Worm (Caenorhabditis elegans): ENCODE measurements around the gene T10H9.1.

The T10H9.1 gene

ce11 chrV:6668741-6669140 lies 19.3 kb downstream of the T10H9.1 start, which contains the start of gene str-180:
Gene str-180, minus strand, starts transcription at chrV:6668841.
- no peak for TF ChIP-seq nhr-12 (tag; optimal IDR thresholded peaks at IDR 0.05)
- TF ChIP-seq sptf-1 (tag; optimal IDR thresholded peaks at IDR 0.05), result no peak
- TF ChIP-seq tbx-8 (GFP tag; optimal IDR thresholded peaks at IDR 0.05), result no peak
- no peak for TF ChIP-seq mep-1 (tag; optimal IDR thresholded peaks at IDR 0.05)
- no peak for TF ChIP-seq hlh-1 (tag; optimal IDR thresholded peaks at IDR 0.05)

DNA sequence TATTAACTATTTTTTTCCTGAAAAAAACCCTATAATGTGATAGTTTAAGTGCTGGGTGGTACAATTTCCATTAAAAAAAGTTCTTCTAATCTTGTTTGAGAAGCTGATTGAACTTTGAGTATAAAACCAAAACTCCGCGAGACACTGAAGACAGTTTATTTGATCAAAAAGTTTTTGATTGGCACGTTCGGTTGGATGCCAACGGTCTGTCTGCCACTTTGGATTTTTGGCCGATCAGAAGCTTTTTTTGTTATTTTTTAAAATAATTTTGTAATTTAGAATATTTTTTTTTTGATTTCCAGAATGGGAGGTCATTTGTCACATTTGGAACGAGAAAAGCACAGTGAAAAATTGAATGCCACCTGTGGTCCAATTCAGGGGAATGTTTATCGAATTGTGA lies 20.1 kb downstream of the T10H9.1 start, which contains the start of gene cest-28:
Gene cest-28, plus strand, starts transcription at position 301 of the 400 bp plus-strand sequence.
- TF ChIP-seq ham-2 (GFP tag; optimal IDR thresholded peaks at IDR 0.05) (no peak), ces-1 (GFP tag; optimal IDR thresholded peaks at IDR 0.05) (no peak), pha-4 (tag; optimal IDR thresholded peaks at IDR 0.05) (no peak), bed-3 (GFP tag; optimal IDR thresholded peaks at IDR 0.05) (no peak), lsy-2 (tag; optimal IDR thresholded peaks at IDR 0.05) (no peak), mls-2 (tag; optimal IDR thresholded peaks at IDR 0.05) (no peak), lin-32 (GFP tag; optimal IDR thresholded peaks at IDR 0.05) (no peak), unc-120 (tag; optimal IDR thresholded peaks at IDR 0.05; ENCODE audit: poor library complexity, severe bottlenecking) (no peak), unc-39 (tag; optimal IDR thresholded peaks at IDR 0.05) (no peak), sem-2 (GFP tag; optimal IDR thresholded peaks at IDR 0.05) (no peak), nhr-237 (tag; optimal IDR thresholded peaks at IDR 0.05) (no peak), ztf-11 (tag; optimal IDR thresholded peaks at IDR 0.05) (no peak), unc-62 (GFP tag; optimal IDR thresholded peaks at IDR 0.05) (no peak), snpc-4 (tag; optimal IDR thresholded peaks at IDR 0.05) (no peak), ceh-43 (GFP tag; optimal IDR thresholded peaks at IDR 0.05) (no peak), M03D4.4 (tag; optimal IDR thresholded peaks at IDR 0.05) (no peak), lin-13 (tag; optimal IDR thresholded peaks at IDR 0.05) (no peak)

ce11 chrV:6673967-6674366 lies 24.6 kb downstream of the T10H9.1 start, which contains the start of gene cest-31:
Gene cest-31, plus strand, starts transcription at chrV:6674267.
- no peak for TF ChIP-seq unc-39 (tag; optimal IDR thresholded peaks at IDR 0.05)
- TF ChIP-seq zip-8 (tag; optimal IDR thresholded peaks at IDR 0.05), result no peak
- no peak for TF ChIP-seq nhr-76 (tag; optimal IDR thresholded peaks at IDR 0.05)
- no peak for TF ChIP-seq nhr-12 (tag; optimal IDR thresholded peaks at IDR 0.05)
- no peak for TF ChIP-seq unc-62 (GFP tag; optimal IDR thresholded peaks at IDR 0.05)
- no peak for TF ChIP-seq pha-4 (tag; optimal IDR thresholded peaks at IDR 0.05)
- TF ChIP-seq unc-120 (tag; optimal IDR thresholded peaks at IDR 0.05; ENCODE audit: poor library complexity, severe bottlenecking), result no peak
- no peak for TF ChIP-seq ces-1 (GFP tag; optimal IDR thresholded peaks at IDR 0.05)
- TF ChIP-seq mls-2 (tag; optimal IDR thresholded peaks at IDR 0.05), result no peak

- no peak for TF ChIP-seq zip-8 (tag; optimal IDR thresholded peaks at IDR 0.05)
- no peak for TF ChIP-seq ztf-11 (tag; optimal IDR thresholded peaks at IDR 0.05)
These were observed 26.9 kb downstream of the T10H9.1 start, which contains the start of gene cest-34 for ce11 chrV:6676158-6676849. Gene cest-34, plus strand, starts transcription at chrV:6676799.

DNA sequence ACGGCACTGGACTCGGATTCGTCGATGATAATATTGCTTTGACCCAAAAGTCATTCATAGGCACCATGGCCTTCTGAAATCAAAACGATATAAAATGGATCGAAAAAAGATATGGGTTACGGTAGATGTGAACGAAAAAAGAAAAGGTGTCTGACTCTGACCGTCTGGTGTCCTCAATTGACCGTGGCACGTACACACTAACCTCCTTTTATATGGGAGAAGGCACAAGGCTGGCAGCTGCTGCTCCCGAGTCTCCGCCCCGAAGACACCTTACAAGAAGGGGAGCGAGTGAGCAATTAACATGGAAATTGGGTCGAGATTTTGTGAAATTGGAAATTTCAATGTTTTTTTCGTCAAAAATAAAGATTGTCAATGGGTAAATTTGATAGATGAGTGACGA lies 32.1 kb downstream of the T10H9.1 start, which contains the start of gene egl-46:
Gene egl-46, minus strand, starts transcription at position 73 of the 400 bp plus-strand sequence.
- TF ChIP-seq zip-8 (tag; optimal IDR thresholded peaks at IDR 0.05), result no peak
- TF ChIP-seq nhr-2 (tag; optimal IDR thresholded peaks at IDR 0.05), result peak; percentile 86
- no peak for TF ChIP-seq unc-62 (GFP tag; optimal IDR thresholded peaks at IDR 0.05)
- no peak for TF ChIP-seq nhr-237 (tag; optimal IDR thresholded peaks at IDR 0.05)
- TF ChIP-seq ceh-43 (GFP tag; optimal IDR thresholded peaks at IDR 0.05), result no peak
- peak; percentile 33 for TF ChIP-seq cnd-1 (tag; optimal IDR thresholded peaks at IDR 0.05)
- no peak for TF ChIP-seq snpc-4 (tag; optimal IDR thresholded peaks at IDR 0.05)
- no peak for TF ChIP-seq lin-13 (tag; optimal IDR thresholded peaks at IDR 0.05)
- no peak for TF ChIP-seq nhr-76 (tag; optimal IDR thresholded peaks at IDR 0.05)
- no peak for TF ChIP-seq elt-1 (tag; optimal IDR thresholded peaks at IDR 0.05; ENCODE audit: borderline replicate concordance, insufficient read depth)
- TF ChIP-seq M03D4.4 (tag; optimal IDR thresholded peaks at IDR 0.05), result no peak
- TF ChIP-seq unc-39 (tag; optimal IDR thresholded peaks at IDR 0.05), result no peak
- TF ChIP-seq hlh-1 (tag; optimal IDR thresholded peaks at IDR 0.05), result no peak
- no peak for TF ChIP-seq unc-120 (tag; optimal IDR thresholded peaks at IDR 0.05; ENCODE audit: poor library complexity, severe bottlenecking)
- TF ChIP-seq sptf-1 (tag; optimal IDR thresholded peaks at IDR 0.05), result no peak
- TF ChIP-seq drap-1 (GFP tag; optimal IDR thresholded peaks at IDR 0.05), result no peak
- no peak for TF ChIP-seq ceh-39 (tag; optimal IDR thresholded peaks at IDR 0.05)
- TF ChIP-seq lsy-2 (tag; optimal IDR thresholded peaks at IDR 0.05), result peak; percentile 8
- no peak for TF ChIP-seq mab-5 (tag; optimal IDR thresholded peaks at IDR 0.05)
- no peak for TF ChIP-seq elt-3 (tag; optimal IDR thresholded peaks at IDR 0.05)
- TF ChIP-seq lin-32 (GFP tag; optimal IDR thresholded peaks at IDR 0.05), result peak; percentile 54
- no peak for TF ChIP-seq mls-2 (tag; optimal IDR thresholded peaks at IDR 0.05)
- no peak for TF ChIP-seq ztf-11 (tag; optimal IDR thresholded peaks at IDR 0.05)

Data from whole organism, mixed stage, embryonic.